Fruit fly (Drosophila melanogaster) whole organism, embryonic: ENCODE measurements around the gene Kr-h2.

ENCODE experiments used
- Atf3 ChIP-seq: fragments of 200-800 bp; sonication (Bioruptor generic); optimal IDR thresholded peaks from 3 replicates; lab custom pipeline; 2016; ENCODE audit warnings: missing biosample characterization, missing genetic modification characterization
- Atf6 ChIP-seq: fragments of 200-800 bp; sonication (Bioruptor generic); IDR thresholded peaks from 2 replicates; pipeline ENCODE4 v1.3.6; 2022; ENCODE audit warnings: missing biosample characterization, missing genetic modification characterization
- C15 ChIP-seq: fragments of 200-800 bp; sonication (Bioruptor generic); IDR thresholded peaks from 3 replicates; pipeline ENCODE4 v1.3.6; 2022; ENCODE audit warnings: missing biosample characterization, missing genetic modification characterization
- CG10321 ChIP-seq: fragments of 200-800 bp; sonication (Bioruptor generic); IDR thresholded peaks from 2 replicates; pipeline ENCODE4 v1.3.6; 2022; ENCODE audit warnings: missing biosample characterization, missing genetic modification characterization
- CG10543 ChIP-seq: fragments of 200-800 bp; sonication (Bioruptor generic); optimal IDR thresholded peaks from 3 replicates; lab custom pipeline; 2017; ENCODE audit warnings: missing biosample characterization, mild to moderate bottlenecking, missing genetic modification characterization, moderate library complexity
- CG11247 ChIP-seq: fragments of 200-800 bp; sonication (Bioruptor generic); IDR thresholded peaks from 2 replicates; pipeline ENCODE4 v1.3.6; 2022; ENCODE audit warnings: missing biosample characterization, missing genetic modification characterization
- CG11456 ChIP-seq: fragments of 200-800 bp; sonication (Bioruptor generic); IDR thresholded peaks from 3 replicates; pipeline ENCODE4 v1.3.6; 2022; ENCODE audit warnings: missing biosample characterization, missing genetic modification characterization
- CG11504 ChIP-seq: fragments of 200-800 bp; sonication (Bioruptor generic); optimal IDR thresholded peaks from 3 replicates; lab custom pipeline; 2019; ENCODE audit warnings: missing biosample characterization, mild to moderate bottlenecking, missing genetic modification characterization, moderate library complexity
- CG11696 ChIP-seq: fragments of 200-800 bp; sonication (Bioruptor generic); IDR thresholded peaks from 2 replicates; pipeline ENCODE4 v1.3.6; 2022; ENCODE audit warnings: missing biosample characterization, missing genetic modification characterization
- CG11723 ChIP-seq: fragments of 200-800 bp; sonication (Bioruptor generic); optimal IDR thresholded peaks from 2 replicates; lab custom pipeline; 2017; ENCODE audit warnings: missing biosample characterization, mild to moderate bottlenecking, missing genetic modification characterization
- CG16815 ChIP-seq: fragments of 200-800 bp; sonication (Bioruptor generic); optimal IDR thresholded peaks from 3 replicates; lab custom pipeline; 2017; ENCODE audit warnings: missing biosample characterization, mild to moderate bottlenecking, missing genetic modification characterization
- CG17829 ChIP-seq: fragments of 200-800 bp; optimal IDR thresholded peaks from 2 replicates; lab custom pipeline; 2019; ENCODE audit warnings: missing biosample characterization, mild to moderate bottlenecking, missing genetic modification characterization, moderate library complexity
- CG1792 ChIP-seq: fragments of 200-800 bp; sonication (Bioruptor generic); optimal IDR thresholded peaks from 2 replicates; lab custom pipeline; 2016; ENCODE audit warnings: missing biosample characterization, missing genetic modification characterization
- CG2129 ChIP-seq: fragments of 200-800 bp; sonication (Bioruptor generic); IDR thresholded peaks from 2 replicates; pipeline ENCODE4 v1.3.6; 2022; ENCODE audit warnings: missing biosample characterization, missing genetic modification characterization; ENCODE audit not compliant: partially characterized antibody
- CG2875 ChIP-seq: fragments of 200-800 bp; sonication (Bioruptor generic); optimal IDR thresholded peaks from 2 replicates; lab custom pipeline; 2017; ENCODE audit warnings: missing biosample characterization, mild to moderate bottlenecking, missing genetic modification characterization, missing genetic modification reagents
- CG31441 ChIP-seq: fragments of 200-800 bp; sonication (Bioruptor generic); IDR thresholded peaks from 2 replicates; pipeline ENCODE4 v1.3.6; 2022; ENCODE audit warnings: missing biosample characterization, missing genetic modification characterization
- CG4282 ChIP-seq: fragments of 200-800 bp; sonication (Bioruptor generic); optimal IDR thresholded peaks from 2 replicates; lab custom pipeline; 2016; ENCODE audit warnings: missing biosample characterization, missing genetic modification characterization
- CG7357 ChIP-seq: fragments of 200-800 bp; sonication (Bioruptor generic); IDR thresholded peaks from 3 replicates; pipeline ENCODE4 v1.3.6; 2022; ENCODE audit warnings: missing biosample characterization, missing genetic modification characterization
- CG7745 ChIP-seq: fragments of 200-800 bp; sonication (Bioruptor generic); optimal IDR thresholded peaks from 2 replicates; lab custom pipeline; 2018; ENCODE audit warnings: missing biosample characterization, mild to moderate bottlenecking, missing genetic modification characterization, moderate library complexity
- CG8478 ChIP-seq: fragments of >200 bp; optimal IDR thresholded peaks from 2 replicates; lab custom pipeline; 2018
- Camta ChIP-seq: fragments of 200-800 bp; sonication (Bioruptor generic); optimal IDR thresholded peaks from 2 replicates; lab custom pipeline; 2016; ENCODE audit warnings: missing biosample characterization, missing genetic modification characterization
- CoRest ChIP-seq: fragments of 200-800 bp; sonication (Bioruptor generic); optimal IDR thresholded peaks from 3 replicates; lab custom pipeline; 2018; ENCODE audit warnings: missing biosample characterization, mild to moderate bottlenecking, missing genetic modification characterization, moderate library complexity
- Doc3 ChIP-seq: fragments of 200-800 bp; sonication (Bioruptor generic); IDR thresholded peaks from 3 replicates; pipeline ENCODE4 v1.3.6; 2022; ENCODE audit warnings: missing biosample characterization, missing genetic modification characterization; ENCODE audit not compliant: partially characterized antibody
- E2f2 ChIP-seq: fragments of 200-800 bp; sonication (Bioruptor generic); IDR thresholded peaks from 2 replicates; pipeline ENCODE4 v1.3.6; 2022; ENCODE audit warnings: missing biosample characterization, missing genetic modification characterization
- Fer1 ChIP-seq: fragments of 200-800 bp; sonication (Bioruptor generic); optimal IDR thresholded peaks from 2 replicates; lab custom pipeline; 2017; ENCODE audit warnings: missing biosample characterization, mild to moderate bottlenecking, missing genetic modification characterization
- HLH54F ChIP-seq: fragments of 200-800 bp; sonication (Bioruptor generic); optimal IDR thresholded peaks from 3 replicates; lab custom pipeline; 2016; ENCODE audit warnings: missing biosample characterization, missing genetic modification characterization
- HmgZ ChIP-seq: fragments of 200-800 bp; sonication (Bioruptor generic); optimal IDR thresholded peaks from 2 replicates; lab custom pipeline; 2018; ENCODE audit warnings: missing biosample characterization, mild to moderate bottlenecking, missing genetic modification characterization
- Mad ChIP-seq: fragments of 200-800 bp; sonication (Bioruptor generic); optimal IDR thresholded peaks from 2 replicates; lab custom pipeline; 2016; ENCODE audit warnings: missing biosample characterization, missing genetic modification characterization
- Max ChIP-seq: fragments of 200-800 bp; sonication (Bioruptor generic); optimal IDR thresholded peaks from 2 replicates; lab custom pipeline; 2016; ENCODE audit warnings: missing biosample characterization, mild to moderate bottlenecking, missing genetic modification characterization
- Med ChIP-seq: fragments of 200-800 bp; sonication (Bioruptor generic); peaks from one replicate; lab custom pipeline; 2016; ENCODE audit warnings: missing biosample characterization, missing genetic modification characterization, mild to moderate bottlenecking, inconsistent platforms, moderate library complexity
- NC2α ChIP-seq: fragments of 200-800 bp; sonication (Bioruptor generic); optimal IDR thresholded peaks from 2 replicates; lab custom pipeline; 2016; ENCODE audit warnings: missing biosample characterization, missing genetic modification characterization
- Sin3A ChIP-seq: fragments of >200 bp; optimal IDR thresholded peaks from 2 replicates; lab custom pipeline; 2018
- Sox100B ChIP-seq: fragments of 200-800 bp; sonication (Bioruptor generic); optimal IDR thresholded peaks from 3 replicates; lab custom pipeline; 2018; ENCODE audit warnings: missing biosample characterization, mild to moderate bottlenecking, missing genetic modification characterization
- Sry-β ChIP-seq: fragments of 200-800 bp; sonication (Bioruptor generic); optimal IDR thresholded peaks from 2 replicates; lab custom pipeline; 2018; ENCODE audit warnings: missing biosample characterization, mild to moderate bottlenecking, missing genetic modification characterization, moderate library complexity
- Ssrp ChIP-seq: fragments of 200-800 bp; sonication (Bioruptor generic); optimal IDR thresholded peaks from 2 replicates; lab custom pipeline; 2018; ENCODE audit warnings: missing biosample characterization, mild to moderate bottlenecking, missing genetic modification characterization, moderate library complexity
- ara ChIP-seq: fragments of 200-800 bp; sonication (Bioruptor generic); IDR thresholded peaks from 2 replicates; pipeline ENCODE4 v1.3.6; 2022; ENCODE audit warnings: missing biosample characterization, missing genetic modification characterization
- ash1 ChIP-seq: fragments of 200-800 bp; sonication (Bioruptor generic); optimal IDR thresholded peaks from 2 replicates; lab custom pipeline; 2018; ENCODE audit warnings: missing biosample characterization, mild to moderate bottlenecking, missing genetic modification characterization
- dmrt99B ChIP-seq: fragments of 200-800 bp; sonication (Bioruptor generic); optimal IDR thresholded peaks from 2 replicates; lab custom pipeline; 2018; ENCODE audit warnings: missing biosample characterization, mild to moderate bottlenecking, missing genetic modification characterization, moderate library complexity
- fd96Cb ChIP-seq: fragments of 200-800 bp; sonication (Bioruptor generic); optimal IDR thresholded peaks from 2 replicates; lab custom pipeline; 2018; ENCODE audit warnings: missing biosample characterization, mild to moderate bottlenecking, missing genetic modification characterization, moderate library complexity
- gem ChIP-seq: fragments of 200-800 bp; sonication (Bioruptor generic); optimal IDR thresholded peaks from 2 replicates; lab custom pipeline; 2019; ENCODE audit warnings: missing biosample characterization, mild to moderate bottlenecking, missing genetic modification characterization, moderate library complexity
- grau ChIP-seq: fragments of 200-800 bp; optimal IDR thresholded peaks from 3 replicates; lab custom pipeline; 2019; ENCODE audit warnings: missing biosample characterization, mild to moderate bottlenecking, missing genetic modification characterization, moderate library complexity
- gsb-n ChIP-seq: fragments of 200-800 bp; sonication (Bioruptor generic); optimal IDR thresholded peaks from 3 replicates; lab custom pipeline; 2018; ENCODE audit warnings: missing biosample characterization, mild to moderate bottlenecking, missing genetic modification characterization
- hb ChIP-seq: fragments of 200-800 bp; sonication (Bioruptor generic); IDR thresholded peaks from 3 replicates; pipeline ENCODE4 v1.3.6; 2022; ENCODE audit warnings: missing biosample characterization, missing genetic modification characterization; ENCODE audit not compliant: partially characterized antibody
- nom ChIP-seq: fragments of 200-800 bp; sonication (Bioruptor generic); optimal IDR thresholded peaks from 2 replicates; lab custom pipeline; 2017; ENCODE audit warnings: missing biosample characterization, missing genetic modification characterization, mild to moderate bottlenecking, moderate library complexity, missing genetic modification reagents
- phol ChIP-seq: fragments of 200-800 bp; sonication (Bioruptor generic); optimal IDR thresholded peaks from 3 replicates; lab custom pipeline; 2018; ENCODE audit warnings: missing biosample characterization, mild to moderate bottlenecking, missing genetic modification characterization, moderate library complexity
- pros ChIP-seq: fragments of 200-800 bp; sonication (Bioruptor generic); optimal IDR thresholded peaks from 3 replicates; lab custom pipeline; 2019; ENCODE audit warnings: missing biosample characterization, mild to moderate bottlenecking, missing genetic modification characterization, moderate library complexity
- ranshi ChIP-seq: fragments of 200-800 bp; sonication (Bioruptor generic); IDR thresholded peaks from 2 replicates; pipeline ENCODE4 v1.3.6; 2022; ENCODE audit warnings: missing biosample characterization, missing genetic modification characterization
- rib ChIP-seq: fragments of 200-800 bp; sonication (Bioruptor generic); IDR thresholded peaks from 2 replicates; pipeline ENCODE4 v1.3.6; 2022; ENCODE audit warnings: missing biosample characterization, missing genetic modification characterization
- tna ChIP-seq: fragments of 200-800 bp; sonication (Bioruptor generic); IDR thresholded peaks from 2 replicates; pipeline ENCODE4 v1.3.6; 2022; ENCODE audit warnings: missing biosample characterization, missing genetic modification characterization; ENCODE audit not compliant: partially characterized antibody

Gene Kr-h2

dm6 chr2L:6098479-6099269 is 27.9 kb downstream of the Kr-h2 start, which contains the start of gene CG9175 (continued):
- 0 out of 2 replicates have a peak, but pooled peaks have one; percentile 23 for TF ChIP-seq ranshi
- TF ChIP-seq CG16815 (GFP tag; lab: Kevin White, UChicago): no peak
- TF ChIP-seq Atf6 (GFP tag; lab: Robert Waterston, UW): no peak
- TF ChIP-seq CG11456: 0 out of 3 replicates have a peak, but pooled peaks have one; percentile 58
- TF ChIP-seq gem (tag; lab: Kevin White, UChicago): peak; percentile 4
- peak; percentile 93 for TF ChIP-seq tna
- TF ChIP-seq dmrt99B (tag; lab: Kevin White, UChicago): no peak
- TF ChIP-seq ara: no peak
- no peak for TF ChIP-seq CG31441 (GFP tag; lab: Robert Waterston, UW)
- peak; percentile 6 for TF ChIP-seq gsb-n (tag; lab: Kevin White, UChicago)
- peak; percentile 30 for TF ChIP-seq Mad (GFP tag; lab: Kevin White, UChicago)
- no peak for TF ChIP-seq CG11723 (GFP tag; lab: Kevin White, UChicago)
- peak; percentile 46 for TF ChIP-seq grau (tag; lab: Kevin White, UChicago)
- TF ChIP-seq CG7357 (GFP tag; lab: Robert Waterston, UW): no peak
- no peak for TF ChIP-seq CG7745 (tag; lab: Kevin White, UChicago)
- no peak for TF ChIP-seq CG8478 (lab: Kevin White, UChicago)
- TF ChIP-seq HLH54F (GFP tag; lab: Kevin White, UChicago): peak; percentile 22
- peak; percentile 55; the same call in 1 of the 2 replicates for TF ChIP-seq E2f2 (GFP tag; lab: Robert Waterston, UW)
- peak; percentile 17 for TF ChIP-seq pros (GFP tag; lab: Kevin White, UChicago)
- peak; percentile 51 for TF ChIP-seq phol (tag; lab: Kevin White, UChicago)
- TF ChIP-seq CG17829: peak; percentile 74
- no peak for TF ChIP-seq Ssrp (tag; lab: Kevin White, UChicago)
- TF ChIP-seq Atf3: no peak
- peak; percentile 58 for TF ChIP-seq Fer1 (GFP tag; lab: Kevin White, UChicago)
- TF ChIP-seq Med: peak; percentile 93
- no peak for TF ChIP-seq fd96Cb (tag; lab: Kevin White, UChicago)
- TF ChIP-seq C15 (GFP tag; lab: Robert Waterston, UW): no peak
- peak; percentile 33 for TF ChIP-seq CoRest (tag; lab: Kevin White, UChicago)
- peak; percentile 93 for TF ChIP-seq hb (GFP tag; lab: Robert Waterston, UW)
- no peak for TF ChIP-seq Sox100B (GFP tag; lab: Kevin White, UChicago)
- TF ChIP-seq Sry-β: peak; percentile 35
- TF ChIP-seq CG2875 (GFP tag; lab: Kevin White, UChicago): no peak
- TF ChIP-seq CG10321 (GFP tag; lab: Robert Waterston, UW): no peak
- peak; percentile 3 for TF ChIP-seq Camta (GFP tag; lab: Kevin White, UChicago)
- TF ChIP-seq nom (GFP tag; lab: Kevin White, UChicago): no peak
- TF ChIP-seq CG11247: 0 out of 2 replicates have a peak, but pooled peaks have one; percentile 13
- no peak for TF ChIP-seq CG4282
- TF ChIP-seq Sin3A: peak; percentile 73
- peak; percentile 67 for TF ChIP-seq CG10543
- peak; percentile 33; the same call in 1 of the 2 replicates for TF ChIP-seq rib (GFP tag; lab: Robert Waterston, UW)
- peak; percentile 15 for TF ChIP-seq CG1792
- peak; percentile 91 for TF ChIP-seq HmgZ (tag; lab: Kevin White, UChicago)
- no peak for TF ChIP-seq NC2α
- TF ChIP-seq CG11696 (GFP tag; lab: Robert Waterston, UW): no peak
- TF ChIP-seq ash1 (GFP tag; lab: Kevin White, UChicago): peak; percentile 28
- TF ChIP-seq Doc3 (GFP tag; lab: Robert Waterston, UW): peak; percentile 93
- no peak for TF ChIP-seq Max (GFP tag; lab: Kevin White, UChicago)
- peak; percentile 43 for TF ChIP-seq CG11504 (tag; lab: Kevin White, UChicago)
- TF ChIP-seq CG2129: peak; percentile 89
